Fruit fly (Drosophila melanogaster): Measurements from ENCODE around the gene Brd8.

Brd8 gene

dm6 chr3R:29214982-29215533 is 8.2 kb upstream of the Brd8 start:
- TF ChIP-seq Sp1 (GFP tag; optimal IDR thresholded peaks at IDR 0.05): peak; percentile 37
- TF ChIP-seq CrebA (GFP tag; optimal IDR thresholded peaks at IDR 0.05; ENCODE audit: borderline replicate concordance): no peak
- TF ChIP-seq psq (GFP tag; optimal IDR thresholded peaks at IDR 0.05): peak; percentile 59
- TF ChIP-seq h (GFP tag; optimal IDR thresholded peaks at IDR 0.05): peak; percentile 61
- TF ChIP-seq sv (GFP tag; optimal IDR thresholded peaks at IDR 0.05): no peak
- peak; percentile 24 for TF ChIP-seq OdsH (GFP tag; optimal IDR thresholded peaks at IDR 0.05)
- TF ChIP-seq tai (GFP tag; optimal IDR thresholded peaks at IDR 0.05): no peak
- no peak for TF ChIP-seq Rel (GFP tag; optimal IDR thresholded peaks at IDR 0.05)
- peak; percentile 76 for TF ChIP-seq Rel (tag; optimal IDR thresholded peaks at IDR 0.05)
- TF ChIP-seq sage (GFP tag; optimal IDR thresholded peaks at IDR 0.05): peak; percentile 63
- peak; percentile 6 for TF ChIP-seq HLH106 (tag; optimal IDR thresholded peaks at IDR 0.05)
- peak; percentile 31 for TF ChIP-seq rgr (GFP tag; optimal IDR thresholded peaks at IDR 0.05)
- peak; percentile 46 for TF ChIP-seq br (GFP tag; optimal IDR thresholded peaks at IDR 0.05)
- peak; percentile 70 for TF ChIP-seq brk (GFP tag; optimal IDR thresholded peaks at IDR 0.05)
- peak; percentile 34 for TF ChIP-seq Hnf4 (GFP tag; optimal IDR thresholded peaks at IDR 0.05)
- TF ChIP-seq foxo (GFP tag; optimal IDR thresholded peaks at IDR 0.05): peak; percentile 21 to 57
- TF ChIP-seq Jra (GFP tag; optimal IDR thresholded peaks at IDR 0.05): no peak
- peak; percentile 74 for TF ChIP-seq Dif (GFP tag; optimal IDR thresholded peaks at IDR 0.05; ENCODE audit: partially characterized antibody)
- TF ChIP-seq dl (GFP tag; optimal IDR thresholded peaks at IDR 0.05; ENCODE audit: insufficient read depth in 1 of 2, partially characterized antibody in 2 of 2): peak; percentile 67 to 70
- TF ChIP-seq fru (GFP tag; optimal IDR thresholded peaks at IDR 0.05): peak; percentile 4
- peak; percentile 4 for TF ChIP-seq jim (GFP tag; optimal IDR thresholded peaks at IDR 0.05)
- TF ChIP-seq ey (GFP tag; optimal IDR thresholded peaks at IDR 0.05): no peak

- TF ChIP-seq Hr78 (GFP tag; optimal IDR thresholded peaks at IDR 0.05): no peak
- TF ChIP-seq GATAd (GFP tag; optimal IDR thresholded peaks at IDR 0.05): no peak
- TF ChIP-seq OdsH (GFP tag; optimal IDR thresholded peaks at IDR 0.05): no peak
- no peak for TF ChIP-seq Mio (GFP tag; optimal IDR thresholded peaks at IDR 0.05)
- TF ChIP-seq Hr83 (GFP tag; optimal IDR thresholded peaks at IDR 0.05; ENCODE audit: poor library complexity, severe bottlenecking): no peak
- no peak for TF ChIP-seq fru (GFP tag; optimal IDR thresholded peaks at IDR 0.05)
- TF ChIP-seq Dif (GFP tag; optimal IDR thresholded peaks at IDR 0.05; ENCODE audit: partially characterized antibody): peak; percentile 57
- no peak for TF ChIP-seq usp (GFP tag; optimal IDR thresholded peaks at IDR 0.05)
These were observed 7.4 kb upstream of the Brd8 start for dm6 chr3R:29215652-29216483.

DNA sequence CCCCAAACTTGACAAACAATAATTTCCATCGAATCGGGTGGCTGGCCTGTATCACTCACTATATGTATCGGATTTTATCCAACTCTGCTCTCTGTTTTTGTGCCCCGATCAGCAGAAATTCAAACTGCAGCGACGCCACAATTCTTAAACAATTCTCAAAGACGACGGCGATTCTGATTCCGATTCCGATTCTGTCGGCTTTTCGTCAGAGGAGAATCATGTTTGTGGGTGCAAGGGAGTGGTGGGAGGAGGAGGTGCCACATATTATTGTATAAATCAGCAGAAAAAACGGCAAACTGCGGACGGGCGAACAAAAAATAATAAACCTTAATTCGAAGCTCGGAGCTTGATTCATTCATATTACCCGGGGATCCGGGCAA is 6.8 kb upstream of the Brd8 start:
- TF ChIP-seq br (GFP tag; optimal IDR thresholded peaks at IDR 0.05) (no peak), OdsH (GFP tag; optimal IDR thresholded peaks at IDR 0.05) (no peak), woc (GFP tag; optimal IDR thresholded peaks at IDR 0.05) (no peak), jim (GFP tag; optimal IDR thresholded peaks at IDR 0.05) (no peak), GATAd (GFP tag; optimal IDR thresholded peaks at IDR 0.05) (no peak), Sp1 (GFP tag; optimal IDR thresholded peaks at IDR 0.05) (no peak), Hr78 (GFP tag; optimal IDR thresholded peaks at IDR 0.05) (no peak), rgr (GFP tag; optimal IDR thresholded peaks at IDR 0.05) (no peak), lola (GFP tag; optimal IDR thresholded peaks at IDR 0.05) (no peak), dsf (GFP tag; optimal IDR thresholded peaks at IDR 0.05; ENCODE audit: borderline replicate concordance) (no peak), Rel (GFP tag; optimal IDR thresholded peaks at IDR 0.05) (no peak), Rel (tag; optimal IDR thresholded peaks at IDR 0.05) (no peak), Jra (GFP tag; optimal IDR thresholded peaks at IDR 0.05) (no peak), Hr83 (GFP tag; optimal IDR thresholded peaks at IDR 0.05; ENCODE audit: poor library complexity, severe bottlenecking) (no peak), usp (GFP tag; optimal IDR thresholded peaks at IDR 0.05) (no peak), N (GFP tag; optimal IDR thresholded peaks at IDR 0.05) (no peak), CG32264 (GFP tag; optimal IDR thresholded peaks at IDR 0.05) (no peak), Hnf4 (GFP tag; optimal IDR thresholded peaks at IDR 0.05) (no peak), Vsx2 (GFP tag; optimal IDR thresholded peaks at IDR 0.05; ENCODE audit: partially characterized antibody) (no peak), h (GFP tag; optimal IDR thresholded peaks at IDR 0.05) (no peak), HLH106 (tag; optimal IDR thresholded peaks at IDR 0.05) (no peak)
